Fruit fly (Drosophila melanogaster) whole organism, prepupa: ENCODE results near the gene mRpS24.

ENCODE experiments used
- CG10631 ChIP-seq: fragments of 200-800 bp; sonication (Bioruptor generic); optimal IDR thresholded peaks from 2 replicates; lab custom pipeline; 2016; ENCODE audit warnings: missing biosample characterization, missing genetic modification characterization
- CG10669 ChIP-seq: fragments of 200-800 bp; sonication (Bioruptor generic); optimal IDR thresholded peaks from 3 replicates; lab custom pipeline; 2018; ENCODE audit warnings: missing biosample characterization, mild to moderate bottlenecking, missing genetic modification characterization, moderate library complexity
- CG11294 ChIP-seq: fragments of 200-800 bp; sonication (Bioruptor generic); IDR thresholded peaks from 2 replicates; pipeline ENCODE4 v1.3.6; 2022; ENCODE audit warnings: missing biosample characterization, missing genetic modification characterization
- CG11762 ChIP-seq: fragments of 200-800 bp; sonication (Bioruptor generic); optimal IDR thresholded peaks from 3 replicates; lab custom pipeline; 2016; ENCODE audit warnings: missing biosample characterization, missing genetic modification characterization; ENCODE audit not compliant: insufficient read depth
- CG11902 ChIP-seq: fragments of 200-800 bp; sonication (Bioruptor generic); optimal IDR thresholded peaks from 3 replicates; lab custom pipeline; 2016; ENCODE audit warnings: missing biosample characterization, missing genetic modification characterization
- CG15336 ChIP-seq: fragments of 200-800 bp; sonication (Bioruptor generic); IDR thresholded peaks from 2 replicates; pipeline ENCODE4 v1.3.6; 2022; ENCODE audit warnings: missing biosample characterization, missing genetic modification characterization
- CG1621 ChIP-seq: fragments of 200-800 bp; sonication (Bioruptor generic); optimal IDR thresholded peaks from 3 replicates; lab custom pipeline; 2018; ENCODE audit warnings: missing biosample characterization, mild to moderate bottlenecking, missing genetic modification characterization
- CG3032 ChIP-seq: fragments of 200-800 bp; optimal IDR thresholded peaks from 2 replicates; lab custom pipeline; 2019; ENCODE audit warnings: missing biosample characterization, mild to moderate bottlenecking, missing genetic modification characterization, moderate library complexity
- CG31627 ChIP-seq: fragments of 200-800 bp; sonication (Bioruptor generic); optimal IDR thresholded peaks from 3 replicates; lab custom pipeline; 2016; ENCODE audit warnings: missing biosample characterization, missing genetic modification characterization
- CG32006 ChIP-seq: fragments of 200-800 bp; sonication (Bioruptor generic); optimal IDR thresholded peaks from 3 replicates; lab custom pipeline; 2017; ENCODE audit warnings: missing biosample characterization, mild to moderate bottlenecking, missing genetic modification characterization
- CG34406 ChIP-seq: fragments of 200-800 bp; sonication (Bioruptor generic); optimal IDR thresholded peaks from 3 replicates; lab custom pipeline; 2016; ENCODE audit warnings: missing biosample characterization, missing genetic modification characterization
- CG6163 ChIP-seq: fragments of 200-800 bp; sonication (Bioruptor generic); IDR thresholded peaks from 3 replicates; pipeline ENCODE4 v1.3.6; 2022; ENCODE audit warnings: missing biosample characterization, missing genetic modification characterization
- CG6276 ChIP-seq: fragments of 200-800 bp; sonication (Bioruptor generic); optimal IDR thresholded peaks from 2 replicates; lab custom pipeline; 2017; ENCODE audit warnings: missing biosample characterization, mild to moderate bottlenecking, missing genetic modification characterization
- CG6808 ChIP-seq: fragments of 200-800 bp; sonication (Bioruptor generic); optimal IDR thresholded peaks from 3 replicates; lab custom pipeline; 2017; ENCODE audit warnings: missing biosample characterization, missing genetic modification characterization, mild to moderate bottlenecking, moderate library complexity, missing genetic modification reagents
- CG6854 ChIP-seq: fragments of 200-800 bp; sonication (Bioruptor generic); optimal IDR thresholded peaks from 2 replicates; lab custom pipeline; 2017; ENCODE audit warnings: missing biosample characterization, mild to moderate bottlenecking, missing genetic modification characterization
- CG8119 ChIP-seq: fragments of 200-800 bp; sonication (Bioruptor generic); IDR thresholded peaks from 3 replicates; pipeline ENCODE4 v1.3.6; 2022; ENCODE audit warnings: missing biosample characterization, missing genetic modification characterization
- CG8319 ChIP-seq: fragments of 200-800 bp; sonication (Bioruptor generic); optimal IDR thresholded peaks from 3 replicates; lab custom pipeline; 2016; ENCODE audit warnings: missing biosample characterization, missing genetic modification characterization
- CG8632 ChIP-seq: fragments of 200-800 bp; sonication (Bioruptor generic); optimal IDR thresholded peaks from 3 replicates; lab custom pipeline; 2016; ENCODE audit warnings: missing biosample characterization, missing genetic modification characterization
- CG9139 ChIP-seq: fragments of 200-800 bp; sonication (Bioruptor generic); optimal IDR thresholded peaks from 3 replicates; lab custom pipeline; 2017; ENCODE audit warnings: missing biosample characterization, mild to moderate bottlenecking, missing genetic modification characterization
- Eip78C ChIP-seq: fragments of 200-800 bp; sonication (Bioruptor generic); peaks from one replicate; lab custom pipeline; 2016; ENCODE audit warnings: missing biosample characterization, missing genetic modification characterization
- Eip93F ChIP-seq: fragments of 200-800 bp; sonication (Bioruptor generic); optimal IDR thresholded peaks from 2 replicates; lab custom pipeline; 2016; ENCODE audit warnings: missing biosample characterization, mild to moderate bottlenecking, missing genetic modification characterization
- Ets21C ChIP-seq: fragments of 200-800 bp; sonication (Bioruptor generic); optimal IDR thresholded peaks from 3 replicates; lab custom pipeline; 2016; ENCODE audit warnings: missing biosample characterization, missing genetic modification characterization
- Ets96B ChIP-seq: fragments of 200-800 bp; optimal IDR thresholded peaks from 2 replicates; lab custom pipeline; 2019; ENCODE audit warnings: missing biosample characterization, mild to moderate bottlenecking, missing genetic modification characterization, moderate library complexity
- Gug ChIP-seq: fragments of 200-800 bp; sonication (Bioruptor generic); IDR thresholded peaks from 2 replicates; pipeline ENCODE4 v1.3.6; 2022; ENCODE audit warnings: missing biosample characterization, missing genetic modification characterization
- Hr38 ChIP-seq: sonication (Bioruptor generic); optimal IDR thresholded peaks from 2 replicates; lab custom pipeline; 2016; ENCODE audit warnings: missing biosample characterization, missing genetic modification characterization
- Hr39 ChIP-seq: fragments of 200-800 bp; sonication (Bioruptor generic); optimal IDR thresholded peaks from 2 replicates; lab custom pipeline; 2016; ENCODE audit warnings: missing biosample characterization, missing genetic modification characterization
- Hr4 ChIP-seq: fragments of 200-800 bp; sonication (Bioruptor generic); optimal IDR thresholded peaks from 3 replicates; lab custom pipeline; 2016; ENCODE audit warnings: missing biosample characterization, missing genetic modification characterization
- Met ChIP-seq: fragments of 200-800 bp; sonication (Bioruptor generic); optimal IDR thresholded peaks from 3 replicates; lab custom pipeline; 2016; ENCODE audit warnings: missing biosample characterization, missing genetic modification characterization
- OdsH ChIP-seq: fragments of 200-800 bp; sonication (Bioruptor generic); optimal IDR thresholded peaks from 3 replicates; lab custom pipeline; 2016; ENCODE audit warnings: missing biosample characterization, missing genetic modification characterization
- Smox ChIP-seq: fragments of 200-800 bp; sonication (Bioruptor generic); optimal IDR thresholded peaks from 3 replicates; lab custom pipeline; 2016; ENCODE audit warnings: missing biosample characterization, missing genetic modification characterization
- Sox102F ChIP-seq: fragments of 200-800 bp; sonication (Bioruptor generic); optimal IDR thresholded peaks from 2 replicates; lab custom pipeline; 2016; ENCODE audit warnings: missing biosample characterization, mild to moderate bottlenecking, missing genetic modification characterization
- Sox14 ChIP-seq: fragments of 200-800 bp; sonication (Bioruptor generic); optimal IDR thresholded peaks from 3 replicates; lab custom pipeline; 2016; ENCODE audit warnings: missing biosample characterization, missing genetic modification characterization
- Sox15 ChIP-seq: fragments of 200-800 bp; sonication (Bioruptor generic); optimal IDR thresholded peaks from 3 replicates; lab custom pipeline; 2016; ENCODE audit warnings: missing biosample characterization, missing genetic modification characterization
- achi ChIP-seq: fragments of 200-800 bp; sonication (Bioruptor generic); optimal IDR thresholded peaks from 3 replicates; lab custom pipeline; 2016; ENCODE audit warnings: missing biosample characterization, missing genetic modification characterization
- acj6 ChIP-seq: fragments of 200-800 bp; sonication (Bioruptor generic); optimal IDR thresholded peaks from 3 replicates; lab custom pipeline; 2016; ENCODE audit warnings: missing biosample characterization, missing genetic modification characterization
- cyc ChIP-seq: fragments of 200-800 bp; sonication (Bioruptor generic); optimal IDR thresholded peaks from 3 replicates; lab custom pipeline; 2016; ENCODE audit warnings: missing biosample characterization, missing genetic modification characterization
- dac ChIP-seq: fragments of 200-800 bp; sonication (Bioruptor generic); optimal IDR thresholded peaks from 2 replicates; lab custom pipeline; 2017; ENCODE audit warnings: missing biosample characterization, mild to moderate bottlenecking, missing genetic modification characterization
- dsx ChIP-seq: fragments of 200-800 bp; optimal IDR thresholded peaks from 3 replicates; lab custom pipeline; 2019; ENCODE audit warnings: missing biosample characterization, mild to moderate bottlenecking, missing genetic modification characterization, moderate library complexity; ENCODE audit not compliant: poor library complexity, severe bottlenecking
- eg ChIP-seq: fragments of 200-800 bp; sonication (Bioruptor generic); IDR thresholded peaks from 3 replicates; pipeline ENCODE4 v1.3.6; 2022; ENCODE audit warnings: missing biosample characterization, missing genetic modification characterization
- esn ChIP-seq: fragments of 200-800 bp; sonication (Bioruptor generic); optimal IDR thresholded peaks from 2 replicates; lab custom pipeline; 2016; ENCODE audit warnings: missing biosample characterization, mild to moderate bottlenecking, missing genetic modification characterization, moderate library complexity
- fd85E ChIP-seq: fragments of 200-800 bp; sonication (Bioruptor generic); optimal IDR thresholded peaks from 3 replicates; lab custom pipeline; 2016; ENCODE audit warnings: missing biosample characterization, missing genetic modification characterization
- fkh ChIP-seq: fragments of 200-800 bp; sonication (Bioruptor generic); optimal IDR thresholded peaks from 3 replicates; lab custom pipeline; 2017; ENCODE audit warnings: missing biosample characterization, mild to moderate bottlenecking, missing genetic modification characterization, moderate library complexity
- lz ChIP-seq: fragments of 200-800 bp; sonication (Bioruptor generic); optimal IDR thresholded peaks from 3 replicates; lab custom pipeline; 2016; ENCODE audit warnings: missing biosample characterization, missing genetic modification characterization
- net ChIP-seq: fragments of 200-800 bp; sonication (Bioruptor generic); optimal IDR thresholded peaks from 3 replicates; lab custom pipeline; 2016; ENCODE audit warnings: missing biosample characterization, missing genetic modification characterization
- pdm3 ChIP-seq: fragments of 200-800 bp; sonication (Bioruptor generic); optimal IDR thresholded peaks from 3 replicates; lab custom pipeline; 2016; ENCODE audit warnings: missing biosample characterization, missing genetic modification characterization
- spab ChIP-seq: fragments of 200-800 bp; sonication (Bioruptor generic); optimal IDR thresholded peaks from 2 replicates; lab custom pipeline; 2017; ENCODE audit warnings: missing biosample characterization, mild to moderate bottlenecking, missing genetic modification characterization, missing genetic modification reagents
- svp ChIP-seq: fragments of 200-800 bp; sonication (Bioruptor generic); peaks from one replicate; lab custom pipeline; 2016; ENCODE audit warnings: missing biosample characterization, missing genetic modification characterization
- vri ChIP-seq: fragments of 200-800 bp; sonication (Bioruptor generic); optimal IDR thresholded peaks from 3 replicates; lab custom pipeline; 2016; ENCODE audit warnings: missing biosample characterization, mild to moderate bottlenecking, missing genetic modification characterization

mRpS24 gene

DNA sequence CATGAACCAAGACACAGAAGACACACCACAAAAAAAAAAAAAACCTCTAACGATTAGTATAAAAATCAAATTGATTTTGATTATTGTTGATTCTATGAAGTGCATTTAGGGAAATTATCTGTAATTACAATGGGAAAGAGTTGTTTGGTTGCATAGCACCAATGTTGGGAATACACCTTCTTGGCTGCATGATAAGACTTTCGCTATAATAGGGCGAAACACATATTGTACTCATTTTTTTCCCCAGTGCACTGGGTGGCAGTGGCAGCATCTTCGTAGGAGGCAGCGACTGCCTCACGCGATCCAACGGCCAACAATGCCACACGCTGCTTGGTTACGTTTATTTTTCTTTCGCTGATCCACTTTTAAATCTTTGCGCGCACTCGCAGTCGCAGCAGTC, 40.7 kb upstream of the mRpS24 start (continued):
- TF ChIP-seq CG6276 (GFP tag; lab: Kevin White, UChicago) = peak; percentile 49
- TF ChIP-seq CG31627 (GFP tag; lab: Kevin White, UChicago) = peak; percentile 22
- peak; percentile 45 for TF ChIP-seq OdsH (GFP tag; lab: Kevin White, UChicago)
- TF ChIP-seq eg (GFP tag; lab: Robert Waterston, UW) = peak; percentile 22; the same call in 1 of the 3 replicates
- TF ChIP-seq Sox14 = peak; percentile 32
- TF ChIP-seq dac (GFP tag; lab: Kevin White, UChicago) = peak; percentile 66
- peak; percentile 16 for TF ChIP-seq cyc (GFP tag; lab: Kevin White, UChicago)
- peak; percentile 11 for TF ChIP-seq acj6 (GFP tag; lab: Kevin White, UChicago)
- peak; percentile 10 for TF ChIP-seq net
- no peak for TF ChIP-seq Sox102F
- no peak for TF ChIP-seq Sox15 (GFP tag; lab: Kevin White, UChicago)
- no peak for TF ChIP-seq svp (GFP tag; lab: Kevin White, UChicago)
- no peak for TF ChIP-seq esn (GFP tag; lab: Kevin White, UChicago)
- TF ChIP-seq CG8632 (GFP tag; lab: Kevin White, UChicago) = no peak
- no peak for TF ChIP-seq Ets21C (GFP tag; lab: Kevin White, UChicago)
- TF ChIP-seq CG6163 = no peak
- TF ChIP-seq lz = peak; percentile 5
- peak; percentile 8 for TF ChIP-seq CG3032 (tag; lab: Kevin White, UChicago)
- peak; percentile 26 for TF ChIP-seq CG10631 (GFP tag; lab: Kevin White, UChicago)
- TF ChIP-seq Ets96B (tag; lab: Kevin White, UChicago) = no peak
- TF ChIP-seq achi (GFP tag; lab: Kevin White, UChicago) = peak; percentile 34
- TF ChIP-seq CG8119 (GFP tag; lab: Robert Waterston, UW) = peak; percentile 56
- peak; percentile 82 for TF ChIP-seq Hr4
- TF ChIP-seq CG11294 = 0 out of 2 replicates have a peak, but pooled peaks have one; percentile 30

DNA sequence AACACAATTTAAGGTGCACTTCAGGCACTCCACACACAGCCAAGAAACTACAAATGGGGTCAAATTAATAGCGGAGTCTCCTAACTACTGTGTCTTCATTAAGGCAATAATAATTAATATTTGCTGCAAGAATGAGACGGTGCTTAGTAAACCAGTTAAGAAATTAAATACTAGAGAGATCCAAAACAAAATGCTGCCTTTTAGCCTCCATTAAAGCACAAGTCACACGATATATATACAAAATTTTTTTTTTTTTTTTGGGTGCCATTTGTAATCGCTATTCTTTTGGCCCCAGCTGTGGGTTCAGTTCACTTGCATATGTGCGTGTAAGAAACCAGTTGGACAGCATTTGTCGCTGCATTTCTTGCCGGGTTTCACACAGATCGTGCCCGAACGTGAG, 40.1 kb upstream of the mRpS24 start:
- TF ChIP-seq Ets21C (GFP tag; lab: Kevin White, UChicago) = peak; percentile 73
- TF ChIP-seq CG8119 (GFP tag; lab: Robert Waterston, UW) = peak; percentile 94
- peak; percentile 80 for TF ChIP-seq CG6163
- peak; percentile 58 for TF ChIP-seq Ets96B (tag; lab: Kevin White, UChicago)
- no peak for TF ChIP-seq Hr38 (GFP tag; lab: Kevin White, UChicago)
- peak; percentile 80 for TF ChIP-seq dac (GFP tag; lab: Kevin White, UChicago)
- TF ChIP-seq Met = peak; percentile 90
- peak; percentile 72 for TF ChIP-seq CG8319 (GFP tag; lab: Kevin White, UChicago)
- TF ChIP-seq CG10669 (GFP tag; lab: Kevin White, UChicago) = peak; percentile 72
- TF ChIP-seq esn (GFP tag; lab: Kevin White, UChicago) = peak; percentile 89
- TF ChIP-seq CG11902 (GFP tag; lab: Kevin White, UChicago) = peak; percentile 69
- peak; percentile 81 for TF ChIP-seq Smox (GFP tag; lab: Kevin White, UChicago)
- TF ChIP-seq CG34406 (GFP tag; lab: Kevin White, UChicago) = peak; percentile 84
- peak; percentile 76 for TF ChIP-seq cyc (GFP tag; lab: Kevin White, UChicago)
- peak; percentile 92 for TF ChIP-seq Hr4
- TF ChIP-seq dsx (GFP tag; lab: Kevin White, UChicago) = peak; percentile 72
- TF ChIP-seq fd85E (GFP tag; lab: Kevin White, UChicago) = peak; percentile 52
- peak; percentile 80 for TF ChIP-seq Gug
- peak; percentile 88 for TF ChIP-seq OdsH (GFP tag; lab: Kevin White, UChicago)
- peak; percentile 83 for TF ChIP-seq Hr39 (GFP tag; lab: Kevin White, UChicago)
- peak; percentile 78 for TF ChIP-seq vri (GFP tag; lab: Kevin White, UChicago)
- TF ChIP-seq Sox15 (GFP tag; lab: Kevin White, UChicago) = peak; percentile 79
- TF ChIP-seq CG15336 (GFP tag; lab: Robert Waterston, UW) = peak; percentile 94
- peak; percentile 77 for TF ChIP-seq CG6854 (GFP tag; lab: Kevin White, UChicago)
- peak; percentile 80 for TF ChIP-seq CG6808 (GFP tag; lab: Kevin White, UChicago)
- peak; percentile 85 for TF ChIP-seq CG11762 (GFP tag; lab: Kevin White, UChicago)
- TF ChIP-seq CG9139 = peak; percentile 26
- TF ChIP-seq CG32006 = peak; percentile 90
- peak; percentile 98 for TF ChIP-seq Eip78C
- peak; percentile 78 for TF ChIP-seq Eip93F (GFP tag; lab: Kevin White, UChicago)
- TF ChIP-seq CG1621 (tag; lab: Kevin White, UChicago) = peak; percentile 53
- TF ChIP-seq svp (GFP tag; lab: Kevin White, UChicago) = peak; percentile 94
- peak; percentile 63; the same call in 1 of the 2 replicates for TF ChIP-seq CG11294
- peak; percentile 89 for TF ChIP-seq pdm3 (GFP tag; lab: Kevin White, UChicago)
- peak; percentile 69 for TF ChIP-seq spab
- peak; percentile 79 for TF ChIP-seq CG10631 (GFP tag; lab: Kevin White, UChicago)
- no peak for TF ChIP-seq fkh (GFP tag; lab: Kevin White, UChicago)
- TF ChIP-seq Sox14 = peak; percentile 89
- peak; percentile 92 for TF ChIP-seq Sox102F
